Worm (Caenorhabditis elegans) whole organism, L1 larva: ENCODE results near the gene faah-4.

Experiments
- C04F5.9 ChIP-seq: sonication (generic microtip); optimal IDR thresholded peaks from 2 replicates; lab custom pipeline; 2016; ENCODE audit warnings: missing genetic modification characterization, missing compliant biosample characterization
- Y116A8C.19 ChIP-seq: sonication (generic microtip); optimal IDR thresholded peaks from 2 replicates; lab custom pipeline; 2016; ENCODE audit warnings: missing compliant biosample characterization, missing genetic modification characterization, borderline replicate concordance
- alr-1 ChIP-seq: fragments of 200-800 bp; sonication (Bioruptor generic); optimal IDR thresholded peaks from 2 replicates; lab custom pipeline; 2018; ENCODE audit warnings: borderline replicate concordance, mild to moderate bottlenecking, missing genetic modification characterization, missing compliant biosample characterization
- ama-1 ChIP-seq: fragments of 150-350 bp; optimal IDR thresholded peaks from 2 replicates; lab custom pipeline; 2014
- blmp-1 ChIP-seq: fragments of 150-350 bp; optimal IDR thresholded peaks from 2 replicates; lab custom pipeline; 2014; ENCODE audit warnings: missing biosample characterization, missing genetic modification characterization
- ceh-82 ChIP-seq, 3 experiments: fragments of 150-350 bp in 1 of 3; sonication (generic microtip) in 2 of 3; optimal IDR thresholded peaks; 2 replicates each; lab custom pipeline; 2014 to 2017; ENCODE audit warnings: missing biosample characterization in 3 of 3, missing genetic modification characterization in 3 of 3
- ceh-90 ChIP-seq: sonication (generic microtip); optimal IDR thresholded peaks from 2 replicates; lab custom pipeline; 2016; ENCODE audit warnings: missing genetic modification characterization, missing compliant biosample characterization
- ces-1 ChIP-seq: fragments of 150-350 bp; optimal IDR thresholded peaks from 2 replicates; lab custom pipeline; 2014; ENCODE audit warnings: missing biosample characterization, missing genetic modification reagents, missing genetic modification characterization
- dsc-1 ChIP-seq: sonication (generic microtip); optimal IDR thresholded peaks from 2 replicates; lab custom pipeline; 2016; ENCODE audit warnings: mild to moderate bottlenecking, missing genetic modification characterization, missing compliant biosample characterization
- efl-1 ChIP-seq, 4 experiments: fragments of 150-350 bp; optimal IDR thresholded peaks in 3 of 4; peaks in 1 of 4; 1 replicate in 1 of 4; 2 replicates in 3 of 4; lab custom pipeline; 2014; ENCODE audit warnings: missing biosample characterization in 2 of 4, missing genetic modification characterization in 2 of 4, missing genetic modification reagents in 2 of 4
- egl-13 ChIP-seq: sonication (generic microtip); optimal IDR thresholded peaks from 2 replicates; lab custom pipeline; 2016; ENCODE audit warnings: missing genotype, missing genetic modification reagents, missing genetic modification characterization, missing compliant biosample characterization
- elt-3 ChIP-seq, 6 experiments: fragments of 150-350 bp in 1 of 6; sonication (generic microtip); optimal IDR thresholded peaks; 2 replicates each; lab custom pipeline; 2017 to 2018; ENCODE audit warnings: missing biosample characterization in 6 of 6, missing genetic modification characterization in 6 of 6, inconsistent platforms in 1 of 6
- ets-5 ChIP-seq: fragments of 200-800 bp; sonication (Bioruptor generic); IDR thresholded peaks from 2 replicates; pipeline ENCODE4 v1.3.6; 2022; ENCODE audit warnings: missing genetic modification characterization, missing compliant biosample characterization
- fkh-8 ChIP-seq: sonication (generic microtip); optimal IDR thresholded peaks from 2 replicates; lab custom pipeline; 2016; ENCODE audit warnings: mild to moderate bottlenecking, missing genetic modification characterization, missing compliant biosample characterization
- fos-1 ChIP-seq: fragments of 150-350 bp; optimal IDR thresholded peaks from 2 replicates; lab custom pipeline; 2014; ENCODE audit warnings: missing biosample characterization, missing genetic modification characterization
- grh-1 ChIP-seq: fragments of 200-800 bp; sonication (Bioruptor generic); IDR thresholded peaks from 2 replicates; pipeline ENCODE4 v1.3.6; 2022; ENCODE audit warnings: missing genetic modification reagents, missing genetic modification characterization, missing compliant biosample characterization
- jun-1 ChIP-seq: fragments of 150-350 bp; optimal IDR thresholded peaks from 2 replicates; lab custom pipeline; 2014; ENCODE audit warnings: missing biosample characterization, missing genetic modification reagents, missing genetic modification characterization
- lin-15B ChIP-seq: fragments of 150-350 bp; sonication (generic microtip); optimal IDR thresholded peaks from 3 replicates; lab custom pipeline; 2014; ENCODE audit warnings: missing biosample characterization, missing genetic modification characterization
- lin-35 ChIP-seq, 2 experiments: fragments of 150-350 bp; optimal IDR thresholded peaks; 2 replicates each; lab custom pipeline; 2014; ENCODE audit warnings: missing biosample characterization in 2 of 2, missing genetic modification characterization in 2 of 2, missing genetic modification reagents in 2 of 2
- lir-3 ChIP-seq: sonication (generic microtip); optimal IDR thresholded peaks from 2 replicates; lab custom pipeline; 2016; ENCODE audit warnings: mild to moderate bottlenecking, missing genetic modification characterization, moderate library complexity, missing compliant biosample characterization; ENCODE audit not compliant: poor library complexity
- lsy-2 ChIP-seq, 2 experiments: fragments of 150-350 bp; optimal IDR thresholded peaks; 2 replicates each; lab custom pipeline; 2014; ENCODE audit warnings: missing biosample characterization in 2 of 2, missing genetic modification characterization in 2 of 2
- mab-9 ChIP-seq: fragments of 200-800 bp; sonication (Bioruptor generic); IDR thresholded peaks from 2 replicates; pipeline ENCODE4 v1.3.6; 2022; ENCODE audit warnings: missing genetic modification reagents, missing genetic modification characterization, missing compliant biosample characterization
- mdl-1 ChIP-seq, 2 experiments: fragments of 150-350 bp; optimal IDR thresholded peaks; 2 replicates each; lab custom pipeline; 2014 to 2017; ENCODE audit warnings: missing biosample characterization in 2 of 2, missing genetic modification characterization in 2 of 2, inconsistent platforms in 1 of 2
- nhr-11 ChIP-seq: fragments of 150-350 bp; optimal IDR thresholded peaks from 2 replicates; lab custom pipeline; 2014; ENCODE audit warnings: missing biosample characterization, missing genetic modification characterization
- nhr-12 ChIP-seq: sonication (generic microtip); optimal IDR thresholded peaks from 2 replicates; lab custom pipeline; 2017; ENCODE audit warnings: missing biosample characterization, missing genetic modification characterization
- nhr-19 ChIP-seq: fragments of 200-800 bp; sonication (Bioruptor generic); conservative IDR thresholded peaks from 2 replicates; pipeline ENCODE4 v1.3.6; 2022; ENCODE audit warnings: missing genetic modification characterization, missing compliant biosample characterization
- nhr-20 ChIP-seq: sonication (generic microtip); optimal IDR thresholded peaks from 2 replicates; lab custom pipeline; 2016; ENCODE audit warnings: mild to moderate bottlenecking, missing genetic modification characterization, missing compliant biosample characterization
- nhr-28 ChIP-seq: fragments of 150-350 bp; optimal IDR thresholded peaks from 2 replicates; lab custom pipeline; 2014; ENCODE audit warnings: missing biosample characterization, missing genetic modification characterization
- nhr-84 ChIP-seq: sonication (generic microtip); optimal IDR thresholded peaks from 2 replicates; lab custom pipeline; 2017; ENCODE audit warnings: missing biosample characterization, missing genetic modification characterization
- nhr-90 ChIP-seq: sonication (generic microtip); optimal IDR thresholded peaks from 2 replicates; lab custom pipeline; 2016; ENCODE audit warnings: mild to moderate bottlenecking, missing genetic modification characterization, missing compliant biosample characterization; ENCODE audit not compliant: poor library complexity
- pag-3 ChIP-seq: sonication (generic microtip); optimal IDR thresholded peaks from 2 replicates; lab custom pipeline; 2017; ENCODE audit warnings: missing genetic modification characterization, mild to moderate bottlenecking, missing compliant biosample characterization, antibody characterized with exemption, borderline replicate concordance; ENCODE audit not compliant: insufficient read depth
- pqm-1 ChIP-seq: sonication (generic microtip); optimal IDR thresholded peaks from 3 replicates; lab custom pipeline; 2017; ENCODE audit warnings: missing biosample characterization, missing genetic modification characterization
- rnt-1 ChIP-seq: sonication (generic microtip); optimal IDR thresholded peaks from 2 replicates; lab custom pipeline; 2016; ENCODE audit warnings: mild to moderate bottlenecking, missing genetic modification characterization, moderate library complexity, missing compliant biosample characterization
- snpc-4 ChIP-seq: fragments of 150-350 bp; optimal IDR thresholded peaks from 2 replicates; lab custom pipeline; 2014; ENCODE audit warnings: missing biosample characterization, missing genetic modification characterization
- sox-4 ChIP-seq: sonication (generic microtip); optimal IDR thresholded peaks from 2 replicates; lab custom pipeline; 2016; ENCODE audit warnings: missing genetic modification characterization, missing compliant biosample characterization
- sup-37 ChIP-seq: fragments of 200-800 bp; sonication (Bioruptor generic); optimal IDR thresholded peaks from 2 replicates; lab custom pipeline; 2018; ENCODE audit warnings: mild to moderate bottlenecking, missing genetic modification characterization, missing compliant biosample characterization
- tbx-2 ChIP-seq: sonication (generic microtip); optimal IDR thresholded peaks from 2 replicates; lab custom pipeline; 2016; ENCODE audit warnings: missing genetic modification characterization, missing compliant biosample characterization
- tlp-1 ChIP-seq: fragments of 150-350 bp; optimal IDR thresholded peaks from 2 replicates; lab custom pipeline; 2014; ENCODE audit warnings: missing biosample characterization, missing genetic modification characterization
- unc-130 ChIP-seq: fragments of 150-350 bp; optimal IDR thresholded peaks from 2 replicates; lab custom pipeline; 2017; ENCODE audit warnings: missing biosample characterization, missing genetic modification characterization, inconsistent platforms
- unc-30 ChIP-seq: sonication (generic microtip); optimal IDR thresholded peaks from 2 replicates; lab custom pipeline; 2017; ENCODE audit warnings: missing biosample characterization, missing genetic modification characterization
- unc-86 ChIP-seq: sonication (generic microtip); optimal IDR thresholded peaks from 2 replicates; lab custom pipeline; 2016; ENCODE audit warnings: missing genetic modification characterization, missing compliant biosample characterization
- unc-98 ChIP-seq: fragments of 200-800 bp; sonication (Bioruptor generic); IDR thresholded peaks from 2 replicates; pipeline ENCODE4 v1.3.6; 2022; ENCODE audit warnings: missing genetic modification characterization, missing compliant biosample characterization
- xbp-1 ChIP-seq: sonication (generic microtip); optimal IDR thresholded peaks from 2 replicates; lab custom pipeline; 2016; ENCODE audit warnings: missing genetic modification characterization, missing compliant biosample characterization
- zag-1 ChIP-seq: fragments of 150-350 bp; optimal IDR thresholded peaks from 2 replicates; lab custom pipeline; 2014; ENCODE audit warnings: missing biosample characterization, missing genetic modification characterization
- zip-4 ChIP-seq: fragments of 200-800 bp; sonication (Bioruptor generic); optimal IDR thresholded peaks from 2 replicates; lab custom pipeline; 2018; ENCODE audit warnings: mild to moderate bottlenecking, missing genetic modification characterization, moderate library complexity, missing compliant biosample characterization

Gene faah-4

DNA sequence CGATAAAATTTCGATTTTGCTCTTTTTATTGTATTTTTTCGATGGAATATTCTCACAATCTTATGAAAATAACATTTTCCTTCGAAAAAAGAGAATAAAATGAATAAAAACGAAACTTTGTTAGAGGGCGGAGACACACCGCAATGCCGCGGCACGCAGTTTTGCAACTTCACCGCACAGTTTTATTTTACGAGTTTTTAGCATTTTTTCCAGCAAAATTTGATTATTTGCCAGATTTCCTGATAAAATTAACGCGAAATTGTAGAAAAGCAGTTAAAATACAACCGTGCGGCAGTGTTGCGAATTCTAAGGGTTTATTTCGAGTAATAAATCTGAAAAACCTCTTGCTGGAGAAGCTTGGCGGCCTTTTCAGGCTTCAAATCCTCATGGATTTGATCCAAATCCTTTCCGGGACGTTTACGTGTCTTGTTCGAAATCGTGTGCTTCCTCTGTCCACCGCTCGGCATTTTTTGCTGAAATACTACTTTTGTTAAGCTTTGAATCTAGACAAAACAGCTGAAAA is 8.6 kb upstream of the faah-4 start, which contains the start of gene znf-593 (continued):
- no peak for TF ChIP-seq sup-37 (GFP tag; lab: Kevin White, UChicago)

DNA sequence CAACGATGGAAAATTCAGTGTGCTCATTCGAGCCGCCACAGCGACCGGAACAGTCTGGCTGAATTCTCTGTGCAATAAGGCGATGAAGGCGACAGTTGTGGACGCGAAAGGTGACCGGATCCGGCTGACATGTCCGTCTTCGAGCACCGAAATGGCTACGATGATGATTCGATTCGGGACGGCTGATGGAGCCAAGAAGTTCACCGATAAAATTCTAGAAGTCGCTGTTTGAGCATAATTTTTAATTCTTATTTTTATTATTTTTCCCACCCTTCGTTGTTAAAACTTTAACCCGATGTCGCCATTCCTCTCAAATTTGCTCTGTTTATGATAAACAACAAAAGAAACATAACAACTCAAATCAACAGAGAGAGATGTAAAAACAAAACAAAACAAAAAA is 7.8 kb upstream of the faah-4 start:
- TF ChIP-seq pag-3 (tag; lab: Kevin White, UChicago) (no peak), grh-1 (GFP tag; lab: Robert Waterston, UW) (no peak), tbx-2 (tag; lab: Kevin White, UChicago) (no peak), xbp-1 (tag; lab: Kevin White, UChicago) (no peak), nhr-20 (tag; lab: Kevin White, UChicago) (no peak)

DNA sequence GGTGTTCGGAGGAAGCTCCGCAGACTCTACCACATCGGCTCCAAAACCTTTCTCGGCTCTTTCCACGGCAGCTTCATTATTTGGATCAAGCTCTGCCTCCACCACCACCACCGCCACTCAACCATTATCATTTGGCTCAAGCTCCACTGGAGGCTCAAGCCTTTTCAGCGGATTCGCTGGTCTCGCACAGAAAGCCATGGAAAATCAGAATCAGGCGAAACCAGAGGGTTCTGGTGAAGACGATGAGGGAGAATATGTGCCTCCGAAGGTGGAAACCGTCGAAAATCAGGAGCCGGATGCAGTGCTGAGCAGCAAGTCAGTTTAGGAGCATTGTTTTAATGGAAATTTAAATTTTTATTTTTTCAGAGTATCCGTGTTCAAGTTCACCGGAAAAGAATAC is 7.4 kb upstream of the faah-4 start:
- TF ChIP-seq unc-30 (tag; lab: Kevin White, UChicago) = no peak
- TF ChIP-seq nhr-11 (tag; lab: Kevin White, UChicago) = no peak
- TF ChIP-seq nhr-19 (GFP tag; lab: Robert Waterston, UW) = no peak
- TF ChIP-seq C04F5.9 (tag; lab: Kevin White, UChicago) = no peak
- TF ChIP-seq pqm-1 = no peak
- no peak for TF ChIP-seq unc-86 (tag; lab: Kevin White, UChicago)
- TF ChIP-seq lin-15B (tag; lab: Kevin White, UChicago) = no peak
- no peak for TF ChIP-seq ets-5 (GFP tag; lab: Robert Waterston, UW)
- no peak for TF ChIP-seq lsy-2 (tag; optimal IDR thresholded peaks at IDR 0.05; lab: Kevin White, UChicago)
- no peak for TF ChIP-seq unc-98
- TF ChIP-seq tlp-1 = no peak
- no peak for TF ChIP-seq blmp-1 (tag; lab: Kevin White, UChicago)
- TF ChIP-seq fos-1 (tag; lab: Kevin White, UChicago) = no peak
- no peak for TF ChIP-seq sox-4
- no peak for TF ChIP-seq fkh-8 (tag; lab: Kevin White, UChicago)
- TF ChIP-seq efl-1 (optimal IDR thresholded peaks at IDR 0.05; lab: Kevin White, UChicago) = no peak
- no peak for TF ChIP-seq efl-1 (GFP tag; optimal IDR thresholded peaks at IDR 0.05 in 1 of 2; lab: Kevin White, UChicago)
- no peak for TF ChIP-seq mdl-1 (tag; optimal IDR thresholded peaks at IDR 0.05; lab: Kevin White, UChicago)
- TF ChIP-seq, all 84 proteins: peak for 0

DNA sequence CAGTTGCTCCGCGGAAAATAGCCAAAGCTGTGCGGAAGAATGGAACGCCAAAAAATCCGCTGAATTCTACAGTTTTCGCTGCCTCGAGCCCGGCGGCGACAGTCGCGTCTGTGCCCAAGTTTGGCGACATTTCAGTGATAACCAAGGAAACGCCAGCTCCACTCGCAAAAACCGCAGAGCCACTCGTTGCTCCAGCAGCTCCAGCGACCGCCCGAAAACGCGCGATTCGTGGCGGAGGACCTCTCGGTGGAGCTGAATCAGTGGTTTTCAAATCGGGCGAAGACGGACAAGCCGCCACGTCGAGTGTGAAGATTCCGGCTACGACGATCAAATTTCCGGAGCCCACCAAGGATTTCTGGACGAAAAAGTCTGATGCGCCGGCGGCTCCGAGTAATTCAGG is 6.6 kb upstream of the faah-4 start:
- TF ChIP-seq ets-5 (GFP tag; lab: Robert Waterston, UW) (no peak), dsc-1 (tag; lab: Kevin White, UChicago) (no peak), egl-13 (tag; lab: Kevin White, UChicago) (no peak), lin-35 (GFP tag; optimal IDR thresholded peaks at IDR 0.05; lab: Kevin White, UChicago) (no peak), nhr-12 (no peak), Y116A8C.19 (no peak), rnt-1 (tag; lab: Kevin White, UChicago) (no peak), unc-130 (tag; lab: Kevin White, UChicago) (no peak), tbx-2 (tag; lab: Kevin White, UChicago) (no peak)

DNA sequence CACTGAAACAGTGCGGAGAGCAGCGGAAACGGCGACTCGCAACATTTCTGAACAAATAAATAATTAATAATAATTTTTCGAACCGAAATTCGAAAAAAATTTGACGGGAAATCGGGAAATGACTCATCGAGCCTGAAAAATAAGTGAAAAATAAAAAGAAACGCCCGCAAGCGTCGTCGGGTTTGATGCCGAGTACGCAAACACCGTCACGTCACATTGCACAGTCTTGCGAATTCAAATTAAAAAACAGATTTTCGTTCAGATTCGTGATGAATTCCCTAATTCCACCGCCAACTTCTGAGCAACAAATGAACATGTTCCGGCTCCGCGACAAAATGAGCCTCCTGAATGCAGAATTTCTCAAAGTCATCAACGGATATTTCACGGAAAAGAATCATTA is 6.0 kb upstream of the faah-4 start, which contains the start of the genes ndab-1 and npp-16:
Gene ndab-1 (minus strand): TSS at position 47 of the 400 bp plus-strand sequence.
Gene npp-16 (plus strand): TSS at position 263 of the 400 bp plus-strand sequence.
- peak; percentile 52 for TF ChIP-seq lsy-2 (tag; optimal IDR thresholded peaks at IDR 0.05; lab: Kevin White, UChicago)
- TF ChIP-seq nhr-19 (GFP tag; lab: Robert Waterston, UW) = peak; percentile 38; the same call in 1 of the 2 replicates
- peak; percentile 36 for TF ChIP-seq snpc-4 (tag; lab: Kevin White, UChicago)
- TF ChIP-seq ama-1 (lab: Kevin White, UChicago) = no peak
- no peak for TF ChIP-seq jun-1
- TF ChIP-seq mab-9 = no peak
- TF ChIP-seq zip-4 = no peak
- peak in 2 of 3 experiments; percentile 17 to 38 for TF ChIP-seq ceh-82 (tag; optimal IDR thresholded peaks at IDR 0.05; lab: Kevin White, UChicago)
- TF ChIP-seq grh-1 (GFP tag; lab: Robert Waterston, UW) = no peak
- peak; percentile 17 for TF ChIP-seq unc-86 (tag; lab: Kevin White, UChicago)
- TF ChIP-seq lir-3 (tag; lab: Kevin White, UChicago) = no peak
- no peak for TF ChIP-seq nhr-28
- no peak for TF ChIP-seq ces-1 (GFP tag; lab: Kevin White, UChicago)
- no peak for TF ChIP-seq elt-3 (tag; optimal IDR thresholded peaks at IDR 0.05; lab: Kevin White, UChicago)
- peak; percentile 3 for TF ChIP-seq C04F5.9 (tag; lab: Kevin White, UChicago)
- TF ChIP-seq nhr-90 = peak; percentile 22
- TF ChIP-seq sox-4 = peak; percentile 16
- no peak for TF ChIP-seq alr-1 (tag; lab: Kevin White, UChicago)
- no peak for TF ChIP-seq Y116A8C.19
- no peak for TF ChIP-seq zag-1 (tag; lab: Kevin White, UChicago)
- TF ChIP-seq nhr-84 (tag; lab: Kevin White, UChicago) = peak; percentile 33
- TF ChIP-seq ceh-90 (tag; lab: Kevin White, UChicago) = no peak
